Fruit fly (Drosophila melanogaster) whole organism, embryonic: ENCODE results near the gene mGluR.

Experiments used
- BEAF-32 ChIP-seq: fragments of 200-800 bp; sonication (Bioruptor generic); optimal IDR thresholded peaks from 3 replicates; lab custom pipeline; 2017; ENCODE audit warnings: missing biosample characterization, missing genetic modification characterization, mild to moderate bottlenecking, moderate library complexity, missing genetic modification reagents
- C15 ChIP-seq: fragments of 200-800 bp; sonication (Bioruptor generic); IDR thresholded peaks from 3 replicates; pipeline ENCODE4 v1.3.6; 2022; ENCODE audit warnings: missing biosample characterization, missing genetic modification characterization
- CG10209 ChIP-seq: fragments of 200-800 bp; sonication (Bioruptor generic); optimal IDR thresholded peaks from 3 replicates; lab custom pipeline; 2017; ENCODE audit warnings: missing biosample characterization, mild to moderate bottlenecking, missing genetic modification characterization, missing genetic modification reagents
- CG1024 ChIP-seq: fragments of 200-800 bp; sonication (Bioruptor generic); IDR thresholded peaks from 2 replicates; pipeline ENCODE4 v1.3.6; 2022; ENCODE audit warnings: missing biosample characterization, missing genetic modification characterization
- CG12391 ChIP-seq: fragments of 200-800 bp; sonication (Bioruptor generic); optimal IDR thresholded peaks from 3 replicates; lab custom pipeline; 2018; ENCODE audit warnings: missing biosample characterization, mild to moderate bottlenecking, missing genetic modification characterization, moderate library complexity
- CG14050 ChIP-seq: fragments of 200-800 bp; sonication (Bioruptor generic); IDR thresholded peaks from 3 replicates; pipeline ENCODE4 v1.3.6; 2022; ENCODE audit warnings: missing biosample characterization, missing genetic modification characterization
- CG17568 ChIP-seq: fragments of 200-800 bp; sonication (Bioruptor generic); optimal IDR thresholded peaks from 2 replicates; lab custom pipeline; 2018; ENCODE audit warnings: missing biosample characterization, mild to moderate bottlenecking, missing genetic modification characterization, moderate library complexity
- CG17802 ChIP-seq: fragments of 200-800 bp; sonication (Bioruptor generic); optimal IDR thresholded peaks from 2 replicates; lab custom pipeline; 2018; ENCODE audit warnings: missing biosample characterization, mild to moderate bottlenecking, missing genetic modification characterization, moderate library complexity
- CG18262 ChIP-seq: fragments of 200-800 bp; optimal IDR thresholded peaks from 3 replicates; lab custom pipeline; 2019; ENCODE audit warnings: missing biosample characterization, mild to moderate bottlenecking, missing genetic modification characterization, moderate library complexity
- CG2120 ChIP-seq: fragments of 200-800 bp; sonication (Bioruptor generic); optimal IDR thresholded peaks from 3 replicates; lab custom pipeline; 2016; ENCODE audit warnings: missing biosample characterization, missing genetic modification characterization
- CG2129 ChIP-seq: fragments of 200-800 bp; sonication (Bioruptor generic); IDR thresholded peaks from 2 replicates; pipeline ENCODE4 v1.3.6; 2022; ENCODE audit warnings: missing biosample characterization, missing genetic modification characterization; ENCODE audit not compliant: partially characterized antibody
- CG31365 ChIP-seq: fragments of 200-800 bp; sonication (Bioruptor generic); optimal IDR thresholded peaks from 2 replicates; lab custom pipeline; 2018; ENCODE audit warnings: missing biosample characterization, mild to moderate bottlenecking, missing genetic modification characterization
- CG3838 ChIP-seq: fragments of 200-800 bp; sonication (Bioruptor generic); optimal IDR thresholded peaks from 3 replicates; lab custom pipeline; 2016; ENCODE audit warnings: missing biosample characterization, missing genetic modification characterization
- CG4282 ChIP-seq: fragments of 200-800 bp; sonication (Bioruptor generic); optimal IDR thresholded peaks from 2 replicates; lab custom pipeline; 2016; ENCODE audit warnings: missing biosample characterization, missing genetic modification characterization
- CG6175 ChIP-seq: fragments of 200-800 bp; sonication (Bioruptor generic); IDR thresholded peaks from 3 replicates; pipeline ENCODE4 v1.3.6; 2022; ENCODE audit warnings: missing biosample characterization, missing genetic modification characterization
- CG6654 ChIP-seq: fragments of 200-800 bp; sonication (Bioruptor generic); optimal IDR thresholded peaks from 2 replicates; lab custom pipeline; 2017; ENCODE audit warnings: missing biosample characterization, mild to moderate bottlenecking, missing genetic modification characterization
- CG6683 ChIP-seq: fragments of 200-800 bp; sonication (Bioruptor generic); optimal IDR thresholded peaks from 2 replicates; lab custom pipeline; 2017; ENCODE audit warnings: missing biosample characterization, mild to moderate bottlenecking, missing genetic modification characterization, missing genetic modification reagents
- CG7556 ChIP-seq: fragments of 200-800 bp; sonication (Bioruptor generic); optimal IDR thresholded peaks from 2 replicates; lab custom pipeline; 2017; ENCODE audit warnings: missing biosample characterization, mild to moderate bottlenecking, missing genetic modification characterization
- CG9215 ChIP-seq: fragments of 200-800 bp; sonication (Bioruptor generic); IDR thresholded peaks from 2 replicates; pipeline ENCODE4 v1.3.6; 2022; ENCODE audit warnings: missing biosample characterization, missing genetic modification characterization
- CG9609 ChIP-seq: fragments of 200-800 bp; sonication (Bioruptor generic); optimal IDR thresholded peaks from 3 replicates; lab custom pipeline; 2016; ENCODE audit warnings: missing biosample characterization, missing genetic modification characterization
- CoRest ChIP-seq: fragments of 200-800 bp; sonication (Bioruptor generic); optimal IDR thresholded peaks from 3 replicates; lab custom pipeline; 2018; ENCODE audit warnings: missing biosample characterization, mild to moderate bottlenecking, missing genetic modification characterization, moderate library complexity
- Dll ChIP-seq: fragments of 200-800 bp; sonication (Bioruptor generic); IDR thresholded peaks from 4 replicates; pipeline ENCODE4 v1.3.6; 2022; ENCODE audit warnings: missing biosample characterization, missing genetic modification characterization; ENCODE audit not compliant: partially characterized antibody
- Doc3 ChIP-seq: fragments of 200-800 bp; sonication (Bioruptor generic); IDR thresholded peaks from 3 replicates; pipeline ENCODE4 v1.3.6; 2022; ENCODE audit warnings: missing biosample characterization, missing genetic modification characterization; ENCODE audit not compliant: partially characterized antibody
- Ets97D ChIP-seq: fragments of 200-800 bp; sonication (Bioruptor generic); optimal IDR thresholded peaks from 3 replicates; lab custom pipeline; 2016; ENCODE audit warnings: missing biosample characterization, missing genetic modification characterization
- Sin3A ChIP-seq: fragments of >200 bp; optimal IDR thresholded peaks from 2 replicates; lab custom pipeline; 2018
- Sox100B ChIP-seq: fragments of 200-800 bp; sonication (Bioruptor generic); optimal IDR thresholded peaks from 3 replicates; lab custom pipeline; 2018; ENCODE audit warnings: missing biosample characterization, mild to moderate bottlenecking, missing genetic modification characterization
- Vsx1 ChIP-seq: fragments of 200-800 bp; sonication (Bioruptor generic); optimal IDR thresholded peaks from 2 replicates; lab custom pipeline; 2017; ENCODE audit warnings: missing biosample characterization, mild to moderate bottlenecking, missing genetic modification characterization, missing genetic modification reagents
- da ChIP-seq: fragments of 200-800 bp; sonication (Bioruptor generic); optimal IDR thresholded peaks from 2 replicates; lab custom pipeline; 2016; ENCODE audit warnings: missing biosample characterization, missing genetic modification characterization
- dati ChIP-seq: fragments of 200-800 bp; sonication (Bioruptor generic); IDR thresholded peaks from 2 replicates; pipeline ENCODE4 v1.3.6; 2022; ENCODE audit warnings: missing biosample characterization, missing genetic modification characterization
- dpn ChIP-seq, 2 experiments: fragments of 200-800 bp; sonication (Bioruptor generic); optimal IDR thresholded peaks; 3 replicates each; lab custom pipeline; 2016; ENCODE audit warnings: missing biosample characterization in 2 of 2, missing genetic modification characterization in 2 of 2
- ftz-f1 ChIP-seq: fragments of 200-800 bp; sonication (Bioruptor generic); optimal IDR thresholded peaks from 2 replicates; lab custom pipeline; 2016; ENCODE audit warnings: missing biosample characterization, missing genetic modification characterization
- h ChIP-seq: fragments of >200 bp; optimal IDR thresholded peaks from 2 replicates; lab custom pipeline; 2017
- hb ChIP-seq: fragments of 200-800 bp; sonication (Bioruptor generic); IDR thresholded peaks from 3 replicates; pipeline ENCODE4 v1.3.6; 2022; ENCODE audit warnings: missing biosample characterization, missing genetic modification characterization; ENCODE audit not compliant: partially characterized antibody
- inv ChIP-seq: fragments of 200-800 bp; sonication (Bioruptor generic); IDR thresholded peaks from 2 replicates; pipeline ENCODE4 v1.3.6; 2022; ENCODE audit warnings: missing biosample characterization, missing genetic modification characterization; ENCODE audit not compliant: partially characterized antibody
- jigr1 ChIP-seq: fragments of 200-800 bp; sonication (Bioruptor generic); IDR thresholded peaks from 3 replicates; pipeline ENCODE4 v1.3.6; 2022; ENCODE audit warnings: missing biosample characterization, missing genetic modification characterization
- jumu ChIP-seq: fragments of 200-800 bp; sonication (Bioruptor generic); optimal IDR thresholded peaks from 3 replicates; lab custom pipeline; 2016; ENCODE audit warnings: missing biosample characterization, missing genetic modification characterization
- knrl ChIP-seq: fragments of 200-800 bp; sonication (Bioruptor generic); IDR thresholded peaks from 3 replicates; pipeline ENCODE4 v1.3.6; 2022; ENCODE audit warnings: missing biosample characterization, missing genetic modification characterization; ENCODE audit not compliant: partially characterized antibody
- lmd ChIP-seq: fragments of 200-800 bp; sonication (Bioruptor generic); IDR thresholded peaks from 2 replicates; pipeline ENCODE4 v1.3.6; 2022; ENCODE audit warnings: missing biosample characterization, missing genetic modification characterization
- org-1 ChIP-seq: fragments of 200-800 bp; sonication (Bioruptor generic); optimal IDR thresholded peaks from 2 replicates; lab custom pipeline; 2017; ENCODE audit warnings: missing biosample characterization, missing genetic modification characterization
- pfk ChIP-seq: fragments of 200-800 bp; sonication (Bioruptor generic); optimal IDR thresholded peaks from 2 replicates; lab custom pipeline; 2018; ENCODE audit warnings: missing biosample characterization, mild to moderate bottlenecking, missing genetic modification characterization, moderate library complexity
- pnt ChIP-seq: fragments of 200-800 bp; sonication (Bioruptor generic); optimal IDR thresholded peaks from 3 replicates; lab custom pipeline; 2016; ENCODE audit warnings: missing biosample characterization, missing genetic modification characterization
- pzg ChIP-seq: fragments of 200-800 bp; sonication (Bioruptor generic); optimal IDR thresholded peaks from 3 replicates; lab custom pipeline; 2018; ENCODE audit warnings: missing biosample characterization, mild to moderate bottlenecking, missing genetic modification characterization, moderate library complexity
- repo ChIP-seq: fragments of 200-800 bp; sonication (Bioruptor generic); optimal IDR thresholded peaks from 2 replicates; lab custom pipeline; 2016; ENCODE audit warnings: missing biosample characterization, missing genetic modification characterization
- sd ChIP-seq: fragments of 200-800 bp; sonication (Bioruptor generic); optimal IDR thresholded peaks from 3 replicates; lab custom pipeline; 2018; ENCODE audit warnings: missing biosample characterization, mild to moderate bottlenecking, missing genetic modification characterization, moderate library complexity
- sens ChIP-seq: fragments of 200-800 bp; sonication (Bioruptor generic); peaks from one replicate; lab custom pipeline; 2016; ENCODE audit warnings: missing biosample characterization, missing genetic modification characterization
- sr ChIP-seq: fragments of 200-800 bp; sonication (Bioruptor generic); IDR thresholded peaks from 3 replicates; pipeline ENCODE4 v1.3.6; 2022; ENCODE audit warnings: missing biosample characterization, missing genetic modification characterization
- tll ChIP-seq, 2 experiments: fragments of 200-800 bp in 1 of 2; fragments of >200 bp in 1 of 2; sonication (Bioruptor generic) in 1 of 2; optimal IDR thresholded peaks; 2 replicates each; lab custom pipeline; 2017 to 2019; ENCODE audit warnings: missing biosample characterization in 2 of 2, missing genetic modification characterization in 2 of 2, mild to moderate bottlenecking in 1 of 2, moderate library complexity in 1 of 2
- ttk ChIP-seq: fragments of 200-800 bp; sonication (Bioruptor generic); IDR thresholded peaks from 2 replicates; pipeline ENCODE4 v2.1.2; 2022; ENCODE audit warnings: missing biosample characterization, missing genetic modification characterization
- tup ChIP-seq: fragments of 200-800 bp; sonication (Bioruptor generic); optimal IDR thresholded peaks from 2 replicates; lab custom pipeline; 2016; ENCODE audit warnings: missing biosample characterization, mild to moderate bottlenecking, missing genetic modification characterization, moderate library complexity
- twi ChIP-seq: fragments of 200-800 bp; optimal IDR thresholded peaks from 2 replicates; lab custom pipeline; 2019; ENCODE audit warnings: missing biosample characterization, mild to moderate bottlenecking, missing genetic modification characterization, moderate library complexity
- wek ChIP-seq: fragments of 200-800 bp; sonication (Bioruptor generic); optimal IDR thresholded peaks from 3 replicates; lab custom pipeline; 2018; ENCODE audit warnings: missing biosample characterization, mild to moderate bottlenecking, missing genetic modification characterization, moderate library complexity
- wor ChIP-seq: fragments of 200-800 bp; sonication (Bioruptor generic); IDR thresholded peaks from 2 replicates; pipeline ENCODE4 v1.3.6; 2022; ENCODE audit warnings: missing biosample characterization, missing genetic modification characterization

Gene mGluR

dm6 chr4:980475-980856 lies 43.8 kb downstream of the mGluR start (continued):
- no peak for TF ChIP-seq dati (GFP tag; lab: Robert Waterston, UW)
- TF ChIP-seq CG1024 (GFP tag; lab: Robert Waterston, UW): no peak
- no peak for TF ChIP-seq sd
- peak; percentile 35; the same call in 1 of the 2 replicates for TF ChIP-seq inv (GFP tag; lab: Robert Waterston, UW)
- TF ChIP-seq Doc3 (GFP tag; lab: Robert Waterston, UW): no peak
- TF ChIP-seq jigr1 (GFP tag; lab: Robert Waterston, UW): no peak
- TF ChIP-seq ftz-f1 (GFP tag; lab: Kevin White, UChicago): no peak
- TF ChIP-seq Dll (GFP tag; lab: Robert Waterston, UW): peak; percentile 48; the same call in 1 of the 4 replicates
- TF ChIP-seq CG6683: no peak
- no peak for TF ChIP-seq CG6175 (GFP tag; lab: Robert Waterston, UW)
- TF ChIP-seq CoRest (tag; lab: Kevin White, UChicago): no peak
- TF ChIP-seq CG12391 (tag; lab: Kevin White, UChicago): peak; percentile 3
- no peak for TF ChIP-seq jumu (GFP tag; lab: Kevin White, UChicago)
- TF ChIP-seq CG2120 (GFP tag; lab: Kevin White, UChicago): no peak
- no peak for TF ChIP-seq Ets97D (GFP tag; lab: Kevin White, UChicago)
- TF ChIP-seq Sox100B (GFP tag; lab: Kevin White, UChicago): no peak
- TF ChIP-seq CG2129 (GFP tag; lab: Robert Waterston, UW): no peak
- no peak for TF ChIP-seq repo (GFP tag; lab: Kevin White, UChicago)
- TF ChIP-seq CG9215 (GFP tag; lab: Robert Waterston, UW): no peak
- no peak for TF ChIP-seq CG18262 (tag; lab: Kevin White, UChicago)
- no peak for TF ChIP-seq CG10209 (GFP tag; lab: Kevin White, UChicago)
- TF ChIP-seq sens (GFP tag; lab: Kevin White, UChicago): peak; percentile 52
- no peak for TF ChIP-seq dpn (GFP tag; optimal IDR thresholded peaks at IDR 0.05; lab: Kevin White, UChicago)
- TF ChIP-seq da: no peak
- TF ChIP-seq BEAF-32 (GFP tag; lab: Kevin White, UChicago): no peak
- TF ChIP-seq Sin3A (lab: Kevin White, UChicago): no peak
- TF ChIP-seq C15: no peak
- TF ChIP-seq CG17802 (tag; lab: Kevin White, UChicago): no peak
- no peak for TF ChIP-seq wor (GFP tag; lab: Robert Waterston, UW)
- no peak for TF ChIP-seq sr (GFP tag; lab: Robert Waterston, UW)
- TF ChIP-seq CG9609 (GFP tag; lab: Kevin White, UChicago): no peak
- peak; percentile 13 for TF ChIP-seq CG7556 (GFP tag; lab: Kevin White, UChicago)
- TF ChIP-seq org-1 (GFP tag; lab: Kevin White, UChicago): no peak
- no peak for TF ChIP-seq CG4282 (GFP tag; lab: Kevin White, UChicago)
- no peak for TF ChIP-seq CG3838 (GFP tag; lab: Kevin White, UChicago)
- no peak for TF ChIP-seq tup (GFP tag; lab: Kevin White, UChicago)
- no peak for TF ChIP-seq lmd
- TF ChIP-seq pzg (GFP tag; lab: Kevin White, UChicago): no peak
- TF ChIP-seq CG6654 (GFP tag; lab: Kevin White, UChicago): no peak
- TF ChIP-seq pnt (GFP tag; lab: Kevin White, UChicago): no peak
- no peak for TF ChIP-seq twi (tag; lab: Kevin White, UChicago)
- TF ChIP-seq CG17568 (GFP tag; lab: Kevin White, UChicago): no peak
- TF ChIP-seq hb (GFP tag; lab: Robert Waterston, UW): peak; percentile 72; the same call in 1 of the 3 replicates
- no peak for TF ChIP-seq CG31365 (tag; lab: Kevin White, UChicago)
- no peak for TF ChIP-seq tll (GFP tag; optimal IDR thresholded peaks at IDR 0.05; lab: Kevin White, UChicago)
- TF ChIP-seq pfk (GFP tag; lab: Kevin White, UChicago): no peak
- TF ChIP-seq CG14050 (GFP tag; lab: Robert Waterston, UW): no peak
- no peak for TF ChIP-seq wek (GFP tag; lab: Kevin White, UChicago)
- TF ChIP-seq knrl (GFP tag; lab: Robert Waterston, UW): no peak
- TF ChIP-seq ttk (GFP tag; lab: Robert Waterston, UW): no peak
- TF ChIP-seq Vsx1 (GFP tag; lab: Kevin White, UChicago): no peak
- no peak for TF ChIP-seq h (lab: Kevin White, UChicago)
